Worm (Caenorhabditis elegans) whole organism, L3 larva: ENCODE results near the gene F37C4.6.

Experiments
- R02D3.7 ChIP-seq: fragments of 150-350 bp; optimal IDR thresholded peaks from 2 replicates; lab custom pipeline; 2014; ENCODE audit warnings: missing biosample characterization, missing genetic modification characterization
- ZK546.5 ChIP-seq: sonication (generic microtip); optimal IDR thresholded peaks from 2 replicates; lab custom pipeline; 2017; ENCODE audit warnings: missing biosample characterization, missing genetic modification characterization
- aly-2 ChIP-seq: fragments of 150-350 bp; optimal IDR thresholded peaks from 2 replicates; lab custom pipeline; 2014; ENCODE audit warnings: missing biosample characterization, missing genetic modification characterization
- ama-1 ChIP-seq: fragments of 150-350 bp; optimal IDR thresholded peaks from 2 replicates; lab custom pipeline; 2018
- ceh-16 ChIP-seq: sonication (generic microtip); optimal IDR thresholded peaks from 2 replicates; lab custom pipeline; 2017; ENCODE audit warnings: missing biosample characterization, missing genetic modification characterization
- ceh-82 ChIP-seq: fragments of 150-350 bp; optimal IDR thresholded peaks from 2 replicates; lab custom pipeline; 2014; ENCODE audit warnings: missing biosample characterization, missing genetic modification characterization
- ceh-9 ChIP-seq: sonication (generic microtip); optimal IDR thresholded peaks from 2 replicates; lab custom pipeline; 2018; ENCODE audit warnings: missing biosample characterization, missing genetic modification characterization
- daf-12 ChIP-seq: fragments of 150-350 bp; optimal IDR thresholded peaks from 2 replicates; lab custom pipeline; 2014; ENCODE audit warnings: missing biosample characterization, missing genetic modification reagents, missing genetic modification characterization
- egl-27 ChIP-seq: sonication (generic microtip); optimal IDR thresholded peaks from 4 replicates; lab custom pipeline; 2017; ENCODE audit warnings: missing biosample characterization, missing genetic modification reagents, missing genetic modification characterization
- egl-5 ChIP-seq: fragments of 150-350 bp; optimal IDR thresholded peaks from 2 replicates; lab custom pipeline; 2017; ENCODE audit warnings: missing biosample characterization, missing genetic modification reagents, missing genetic modification characterization, inconsistent platforms
- elt-1 ChIP-seq: fragments of 150-350 bp; optimal IDR thresholded peaks from 2 replicates; lab custom pipeline; 2014; ENCODE audit warnings: missing biosample characterization, missing genetic modification characterization
- elt-2 ChIP-seq: sonication (generic microtip); optimal IDR thresholded peaks from 2 replicates; lab custom pipeline; 2016; ENCODE audit warnings: missing genetic modification reagents, mild to moderate bottlenecking, missing genetic modification characterization, missing compliant biosample characterization
- elt-3 ChIP-seq, 3 experiments: fragments of 150-350 bp in 1 of 3; sonication (generic microtip) in 2 of 3; optimal IDR thresholded peaks; 2 replicates in 2 of 3; 4 replicates in 1 of 3; lab custom pipeline; 2014 to 2017; ENCODE audit warnings: missing biosample characterization in 3 of 3, missing genetic modification characterization in 3 of 3
- eor-1 ChIP-seq, 2 experiments: fragments of 150-350 bp; optimal IDR thresholded peaks; 2 replicates each; lab custom pipeline; 2014 to 2018; ENCODE audit warnings: missing biosample characterization in 2 of 2, missing genetic modification characterization in 2 of 2
- fkh-10 ChIP-seq: sonication (generic microtip); optimal IDR thresholded peaks from 2 replicates; lab custom pipeline; 2017; ENCODE audit warnings: missing biosample characterization, missing genetic modification reagents, missing genetic modification characterization
- fkh-2 ChIP-seq: fragments of 150-350 bp; optimal IDR thresholded peaks from 2 replicates; lab custom pipeline; 2014; ENCODE audit warnings: missing biosample characterization, missing genetic modification reagents, missing genetic modification characterization
- fos-1 ChIP-seq: fragments of 150-350 bp; optimal IDR thresholded peaks from 2 replicates; lab custom pipeline; 2014; ENCODE audit warnings: missing biosample characterization, missing genetic modification characterization
- hmg-11 ChIP-seq: sonication (generic microtip); optimal IDR thresholded peaks from 2 replicates; lab custom pipeline; 2016; ENCODE audit warnings: missing genetic modification characterization, missing compliant biosample characterization
- jun-1 ChIP-seq: fragments of 150-350 bp; optimal IDR thresholded peaks from 2 replicates; lab custom pipeline; 2014; ENCODE audit warnings: missing biosample characterization, missing genetic modification reagents, missing genetic modification characterization
- lin-15B ChIP-seq: fragments of 150-350 bp; optimal IDR thresholded peaks from 2 replicates; lab custom pipeline; 2014; ENCODE audit warnings: missing biosample characterization, missing genetic modification characterization
- lin-39 ChIP-seq: fragments of 150-350 bp; optimal IDR thresholded peaks from 2 replicates; lab custom pipeline; 2018; ENCODE audit warnings: missing biosample characterization, missing genetic modification reagents, missing genetic modification characterization
- lsy-12 ChIP-seq: sonication (generic microtip); optimal IDR thresholded peaks from 2 replicates; lab custom pipeline; 2016; ENCODE audit warnings: mild to moderate bottlenecking, missing genetic modification characterization, missing compliant biosample characterization
- mdl-1 ChIP-seq: fragments of 150-350 bp; optimal IDR thresholded peaks from 2 replicates; lab custom pipeline; 2014; ENCODE audit warnings: missing biosample characterization, missing genetic modification characterization
- nfya-1 ChIP-seq: sonication (generic microtip); optimal IDR thresholded peaks from 2 replicates; lab custom pipeline; 2017; ENCODE audit warnings: missing genetic modification characterization, mild to moderate bottlenecking, missing compliant biosample characterization, antibody characterized with exemption, moderate library complexity; ENCODE audit not compliant: insufficient read depth
- nhr-11 ChIP-seq: fragments of 150-350 bp; optimal IDR thresholded peaks from 2 replicates; lab custom pipeline; 2014; ENCODE audit warnings: missing biosample characterization, missing genetic modification characterization
- nhr-12 ChIP-seq: fragments of 150-350 bp; optimal IDR thresholded peaks from 2 replicates; lab custom pipeline; 2014; ENCODE audit warnings: missing biosample characterization, missing genetic modification characterization
- nhr-237 ChIP-seq: fragments of 150-350 bp; optimal IDR thresholded peaks from 2 replicates; lab custom pipeline; 2014; ENCODE audit warnings: missing biosample characterization, missing genetic modification characterization
- nhr-28 ChIP-seq: fragments of 150-350 bp; optimal IDR thresholded peaks from 2 replicates; lab custom pipeline; 2014; ENCODE audit warnings: missing biosample characterization, missing genetic modification characterization
- nhr-43 ChIP-seq: sonication (generic microtip); optimal IDR thresholded peaks from 2 replicates; lab custom pipeline; 2016; ENCODE audit warnings: mild to moderate bottlenecking, missing genetic modification characterization, missing compliant biosample characterization; ENCODE audit not compliant: poor library complexity, severe bottlenecking
- nhr-76 ChIP-seq: fragments of 150-350 bp; sonication (generic microtip); optimal IDR thresholded peaks from 5 replicates; lab custom pipeline; 2014; ENCODE audit warnings: missing biosample characterization, missing genetic modification characterization
- nhr-77 ChIP-seq: fragments of 150-350 bp; optimal IDR thresholded peaks from 2 replicates; lab custom pipeline; 2014; ENCODE audit warnings: missing biosample characterization, missing genetic modification characterization
- pha-4 ChIP-seq: fragments of 150-350 bp; optimal IDR thresholded peaks from 2 replicates; lab custom pipeline; 2014; ENCODE audit warnings: missing biosample characterization, missing genetic modification reagents, missing genetic modification characterization
- pqm-1 ChIP-seq: fragments of 150-350 bp; optimal IDR thresholded peaks from 2 replicates; lab custom pipeline; 2017; ENCODE audit warnings: missing biosample characterization, missing genetic modification characterization, inconsistent platforms
- skn-1 ChIP-seq: fragments of 150-350 bp; optimal IDR thresholded peaks from 2 replicates; lab custom pipeline; 2014; ENCODE audit warnings: missing biosample characterization, missing genetic modification characterization
- snpc-4 ChIP-seq: fragments of 150-350 bp; optimal IDR thresholded peaks from 2 replicates; lab custom pipeline; 2014; ENCODE audit warnings: missing biosample characterization, missing genetic modification characterization
- tbx-2 ChIP-seq: sonication (generic microtip); optimal IDR thresholded peaks from 2 replicates; lab custom pipeline; 2016; ENCODE audit warnings: mild to moderate bottlenecking, missing genetic modification characterization, missing compliant biosample characterization
- unc-62 ChIP-seq: fragments of 150-350 bp; sonication (generic microtip); optimal IDR thresholded peaks from 4 replicates; lab custom pipeline; 2014; ENCODE audit warnings: missing biosample characterization, missing genetic modification reagents, missing genetic modification characterization
- ztf-11 ChIP-seq: fragments of 150-350 bp; optimal IDR thresholded peaks from 2 replicates; lab custom pipeline; 2014; ENCODE audit warnings: missing biosample characterization, missing genetic modification characterization
- ztf-4 ChIP-seq: fragments of 150-350 bp; optimal IDR thresholded peaks from 2 replicates; lab custom pipeline; 2014; ENCODE audit warnings: missing biosample characterization, missing genetic modification characterization

The F37C4.6 gene

ce11 chrIV:3840480-3840879 is 37.7 kb downstream of the F37C4.6 start:
- TF ChIP-seq nhr-77 (tag; lab: Kevin White, UChicago) (no peak), pqm-1 (no peak), aly-2 (tag; lab: Kevin White, UChicago) (no peak), ztf-11 (tag; lab: Kevin White, UChicago) (no peak), jun-1 (tag; lab: Kevin White, UChicago) (no peak), nhr-43 (tag; lab: Kevin White, UChicago) (no peak), nhr-11 (tag; lab: Kevin White, UChicago) (no peak), skn-1 (tag; lab: Kevin White, UChicago) (no peak), nhr-28 (tag; lab: Kevin White, UChicago) (no peak), hmg-11 (tag; lab: Kevin White, UChicago) (no peak), nhr-76 (tag; lab: Kevin White, UChicago) (no peak), ZK546.5 (tag; lab: Kevin White, UChicago) (no peak), ceh-16 (tag; lab: Kevin White, UChicago) (no peak), fkh-2 (tag; lab: Kevin White, UChicago) (no peak), egl-5 (no peak), mdl-1 (tag; lab: Kevin White, UChicago) (no peak)

- TF ChIP-seq fos-1 (no peak), hmg-11 (tag; lab: Kevin White, UChicago) (no peak), jun-1 (tag; lab: Kevin White, UChicago) (no peak), lin-15B (no peak), elt-1 (tag; lab: Kevin White, UChicago) (no peak), skn-1 (tag; lab: Kevin White, UChicago) (no peak)
These were observed 38.7 kb downstream of the F37C4.6 start, which contains the start of gene F28F9.2 for ce11 chrIV:3839420-3839819. Gene F28F9.2 (plus strand): TSS chrIV:3839720.

ce11 chrIV:3838687-3839086 is 39.4 kb downstream of the F37C4.6 start:
- TF ChIP-seq daf-12 (tag; lab: Kevin White, UChicago) (no peak), lin-15B (no peak), ceh-9 (tag; lab: Kevin White, UChicago) (no peak), nhr-77 (tag; lab: Kevin White, UChicago) (no peak), aly-2 (tag; lab: Kevin White, UChicago) (no peak)
- TF ChIP-seq, all 47 proteins: peak for 0

ce11 chrIV:3835065-3835464 is 43.1 kb downstream of the F37C4.6 start, which contains the start of gene cal-3:
Gene cal-3 (minus strand): TSS chrIV:3835165.
- TF ChIP-seq fkh-2 (tag; lab: Kevin White, UChicago) (no peak), pha-4 (no peak), ceh-82 (tag; lab: Kevin White, UChicago) (no peak)
- TF ChIP-seq, all 47 proteins: peak for 0

ce11 chrIV:3833778-3834177 is 44.4 kb downstream of the F37C4.6 start:
- TF ChIP-seq elt-2 (tag; lab: Kevin White, UChicago) (no peak), fkh-2 (tag; lab: Kevin White, UChicago) (no peak), nhr-76 (tag; lab: Kevin White, UChicago) (no peak), ZK546.5 (tag; lab: Kevin White, UChicago) (no peak), pha-4 (no peak), mdl-1 (tag; lab: Kevin White, UChicago) (no peak), ceh-16 (tag; lab: Kevin White, UChicago) (no peak), ama-1 (lab: Kevin White, UChicago) (no peak), nhr-237 (tag; lab: Kevin White, UChicago) (no peak), nhr-43 (tag; lab: Kevin White, UChicago) (no peak), unc-62 (GFP tag; lab: Kevin White, UChicago) (no peak), tbx-2 (no peak), daf-12 (tag; lab: Kevin White, UChicago) (no peak), hmg-11 (tag; lab: Kevin White, UChicago) (no peak), elt-3 (tag; optimal IDR thresholded peaks at IDR 0.05; lab: Kevin White, UChicago) (no peak), elt-1 (tag; lab: Kevin White, UChicago) (no peak), ceh-9 (tag; lab: Kevin White, UChicago) (no peak), jun-1 (tag; lab: Kevin White, UChicago) (no peak), ceh-82 (tag; lab: Kevin White, UChicago) (no peak)
- TF ChIP-seq, all 47 proteins: peak for 0

DNA sequence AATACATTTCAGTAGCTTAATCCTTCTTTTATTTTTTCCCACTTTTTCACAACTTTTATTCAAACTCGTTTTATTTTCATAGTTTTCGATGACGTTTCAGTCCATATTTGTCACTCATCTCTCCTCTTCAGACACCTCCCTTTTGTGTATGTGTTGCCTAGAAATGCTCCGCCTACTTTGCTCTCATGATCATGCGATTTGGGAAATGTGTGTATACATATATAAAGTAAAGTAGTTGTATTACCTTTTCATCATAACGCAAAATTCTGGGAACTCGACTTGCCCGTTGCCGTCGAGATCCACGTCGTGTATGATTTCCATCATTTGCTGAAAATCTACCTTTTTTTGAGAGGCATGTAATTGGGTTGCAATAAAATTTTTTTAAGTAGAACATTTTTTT is 46.1 kb downstream of the F37C4.6 start:
- TF ChIP-seq snpc-4 (tag; lab: Kevin White, UChicago) (no peak), ceh-16 (tag; lab: Kevin White, UChicago) (no peak), unc-62 (GFP tag; lab: Kevin White, UChicago) (no peak), lin-39 (tag; lab: Kevin White, UChicago) (no peak), skn-1 (tag; lab: Kevin White, UChicago) (no peak), nhr-237 (tag; lab: Kevin White, UChicago) (no peak), fkh-10 (no peak), R02D3.7 (tag; lab: Kevin White, UChicago) (no peak), eor-1 (tag; optimal IDR thresholded peaks at IDR 0.05; lab: Kevin White, UChicago) (no peak), egl-27 (tag; lab: Kevin White, UChicago) (no peak), lsy-12 (no peak), ztf-4 (no peak), nhr-12 (tag; lab: Kevin White, UChicago) (no peak), tbx-2 (no peak), hmg-11 (tag; lab: Kevin White, UChicago) (no peak), nhr-76 (tag; lab: Kevin White, UChicago) (no peak), nfya-1 (tag; lab: Kevin White, UChicago) (no peak)
